Worm (Caenorhabditis elegans): ENCODE data around the gene ife-2.

ce11 chrX:360479-360878, 22.0 kb downstream of the ife-2 start, which contains the start of gene C04E7.5:
- TF ChIP-seq W03F9.2 (tag; optimal IDR thresholded peaks at IDR 0.05), result no peak
- no peak for TF ChIP-seq dao-5 (tag; optimal IDR thresholded peaks at IDR 0.05)
- TF ChIP-seq him-1 (tag; optimal IDR thresholded peaks at IDR 0.05), result no peak
